Fruit fly (Drosophila melanogaster) whole organism, prepupa: Measurements from ENCODE around the gene CG43246.

Experiments
- Blimp-1 ChIP-seq: fragments of 200-800 bp; sonication (Bioruptor generic); optimal IDR thresholded peaks from 3 replicates; lab custom pipeline; 2017; ENCODE audit warnings: missing biosample characterization, missing genetic modification characterization, mild to moderate bottlenecking, moderate library complexity, missing genetic modification reagents
- CG10631 ChIP-seq: fragments of 200-800 bp; sonication (Bioruptor generic); optimal IDR thresholded peaks from 2 replicates; lab custom pipeline; 2016; ENCODE audit warnings: missing biosample characterization, missing genetic modification characterization
- CG11294 ChIP-seq: fragments of 200-800 bp; sonication (Bioruptor generic); IDR thresholded peaks from 2 replicates; pipeline ENCODE4 v1.3.6; 2022; ENCODE audit warnings: missing biosample characterization, missing genetic modification characterization
- CG11762 ChIP-seq: fragments of 200-800 bp; sonication (Bioruptor generic); optimal IDR thresholded peaks from 3 replicates; lab custom pipeline; 2016; ENCODE audit warnings: missing biosample characterization, missing genetic modification characterization; ENCODE audit not compliant: insufficient read depth
- CG11902 ChIP-seq: fragments of 200-800 bp; sonication (Bioruptor generic); optimal IDR thresholded peaks from 3 replicates; lab custom pipeline; 2016; ENCODE audit warnings: missing biosample characterization, missing genetic modification characterization
- CG15336 ChIP-seq: fragments of 200-800 bp; sonication (Bioruptor generic); IDR thresholded peaks from 2 replicates; pipeline ENCODE4 v1.3.6; 2022; ENCODE audit warnings: missing biosample characterization, missing genetic modification characterization
- CG3032 ChIP-seq: fragments of 200-800 bp; optimal IDR thresholded peaks from 2 replicates; lab custom pipeline; 2019; ENCODE audit warnings: missing biosample characterization, mild to moderate bottlenecking, missing genetic modification characterization, moderate library complexity
- CG32006 ChIP-seq: fragments of 200-800 bp; sonication (Bioruptor generic); optimal IDR thresholded peaks from 3 replicates; lab custom pipeline; 2017; ENCODE audit warnings: missing biosample characterization, mild to moderate bottlenecking, missing genetic modification characterization
- CG34406 ChIP-seq: fragments of 200-800 bp; sonication (Bioruptor generic); optimal IDR thresholded peaks from 3 replicates; lab custom pipeline; 2016; ENCODE audit warnings: missing biosample characterization, missing genetic modification characterization
- CG3919 ChIP-seq: fragments of 200-800 bp; sonication (Bioruptor generic); optimal IDR thresholded peaks from 3 replicates; lab custom pipeline; 2016; ENCODE audit warnings: missing biosample characterization, missing genetic modification characterization
- CG6163 ChIP-seq: fragments of 200-800 bp; sonication (Bioruptor generic); IDR thresholded peaks from 3 replicates; pipeline ENCODE4 v1.3.6; 2022; ENCODE audit warnings: missing biosample characterization, missing genetic modification characterization
- CG6792 ChIP-seq: fragments of 200-800 bp; sonication (Bioruptor generic); optimal IDR thresholded peaks from 3 replicates; lab custom pipeline; 2016; ENCODE audit warnings: missing biosample characterization, missing genetic modification characterization
- CG6854 ChIP-seq: fragments of 200-800 bp; sonication (Bioruptor generic); optimal IDR thresholded peaks from 2 replicates; lab custom pipeline; 2017; ENCODE audit warnings: missing biosample characterization, mild to moderate bottlenecking, missing genetic modification characterization
- CG8319 ChIP-seq: fragments of 200-800 bp; sonication (Bioruptor generic); optimal IDR thresholded peaks from 3 replicates; lab custom pipeline; 2016; ENCODE audit warnings: missing biosample characterization, missing genetic modification characterization
- CG8632 ChIP-seq: fragments of 200-800 bp; sonication (Bioruptor generic); optimal IDR thresholded peaks from 3 replicates; lab custom pipeline; 2016; ENCODE audit warnings: missing biosample characterization, missing genetic modification characterization
- Eip75B ChIP-seq: fragments of 200-800 bp; sonication (Bioruptor generic); optimal IDR thresholded peaks from 3 replicates; lab custom pipeline; 2016; ENCODE audit warnings: missing biosample characterization, missing genetic modification characterization
- Eip78C ChIP-seq: fragments of 200-800 bp; sonication (Bioruptor generic); peaks from one replicate; lab custom pipeline; 2016; ENCODE audit warnings: missing biosample characterization, missing genetic modification characterization
- Ets96B ChIP-seq: fragments of 200-800 bp; optimal IDR thresholded peaks from 2 replicates; lab custom pipeline; 2019; ENCODE audit warnings: missing biosample characterization, mild to moderate bottlenecking, missing genetic modification characterization, moderate library complexity
- Gug ChIP-seq: fragments of 200-800 bp; sonication (Bioruptor generic); IDR thresholded peaks from 2 replicates; pipeline ENCODE4 v1.3.6; 2022; ENCODE audit warnings: missing biosample characterization, missing genetic modification characterization
- Hr38 ChIP-seq: sonication (Bioruptor generic); optimal IDR thresholded peaks from 2 replicates; lab custom pipeline; 2016; ENCODE audit warnings: missing biosample characterization, missing genetic modification characterization
- Hr39 ChIP-seq: fragments of 200-800 bp; sonication (Bioruptor generic); optimal IDR thresholded peaks from 2 replicates; lab custom pipeline; 2016; ENCODE audit warnings: missing biosample characterization, missing genetic modification characterization
- Hr4 ChIP-seq: fragments of 200-800 bp; sonication (Bioruptor generic); optimal IDR thresholded peaks from 3 replicates; lab custom pipeline; 2016; ENCODE audit warnings: missing biosample characterization, missing genetic modification characterization
- OdsH ChIP-seq: fragments of 200-800 bp; sonication (Bioruptor generic); optimal IDR thresholded peaks from 3 replicates; lab custom pipeline; 2016; ENCODE audit warnings: missing biosample characterization, missing genetic modification characterization
- Smox ChIP-seq: fragments of 200-800 bp; sonication (Bioruptor generic); optimal IDR thresholded peaks from 3 replicates; lab custom pipeline; 2016; ENCODE audit warnings: missing biosample characterization, missing genetic modification characterization
- Sox102F ChIP-seq: fragments of 200-800 bp; sonication (Bioruptor generic); optimal IDR thresholded peaks from 2 replicates; lab custom pipeline; 2016; ENCODE audit warnings: missing biosample characterization, mild to moderate bottlenecking, missing genetic modification characterization
- Sox14 ChIP-seq: fragments of 200-800 bp; sonication (Bioruptor generic); optimal IDR thresholded peaks from 3 replicates; lab custom pipeline; 2016; ENCODE audit warnings: missing biosample characterization, missing genetic modification characterization
- Sox15 ChIP-seq: fragments of 200-800 bp; sonication (Bioruptor generic); optimal IDR thresholded peaks from 3 replicates; lab custom pipeline; 2016; ENCODE audit warnings: missing biosample characterization, missing genetic modification characterization
- achi ChIP-seq: fragments of 200-800 bp; sonication (Bioruptor generic); optimal IDR thresholded peaks from 3 replicates; lab custom pipeline; 2016; ENCODE audit warnings: missing biosample characterization, missing genetic modification characterization
- acj6 ChIP-seq: fragments of 200-800 bp; sonication (Bioruptor generic); optimal IDR thresholded peaks from 3 replicates; lab custom pipeline; 2016; ENCODE audit warnings: missing biosample characterization, missing genetic modification characterization
- dsx ChIP-seq: fragments of 200-800 bp; optimal IDR thresholded peaks from 3 replicates; lab custom pipeline; 2019; ENCODE audit warnings: missing biosample characterization, mild to moderate bottlenecking, missing genetic modification characterization, moderate library complexity; ENCODE audit not compliant: poor library complexity, severe bottlenecking
- eg ChIP-seq: fragments of 200-800 bp; sonication (Bioruptor generic); IDR thresholded peaks from 3 replicates; pipeline ENCODE4 v1.3.6; 2022; ENCODE audit warnings: missing biosample characterization, missing genetic modification characterization
- esn ChIP-seq: fragments of 200-800 bp; sonication (Bioruptor generic); optimal IDR thresholded peaks from 2 replicates; lab custom pipeline; 2016; ENCODE audit warnings: missing biosample characterization, mild to moderate bottlenecking, missing genetic modification characterization, moderate library complexity
- fkh ChIP-seq: fragments of 200-800 bp; sonication (Bioruptor generic); optimal IDR thresholded peaks from 3 replicates; lab custom pipeline; 2017; ENCODE audit warnings: missing biosample characterization, mild to moderate bottlenecking, missing genetic modification characterization, moderate library complexity
- lz ChIP-seq: fragments of 200-800 bp; sonication (Bioruptor generic); optimal IDR thresholded peaks from 3 replicates; lab custom pipeline; 2016; ENCODE audit warnings: missing biosample characterization, missing genetic modification characterization
- net ChIP-seq: fragments of 200-800 bp; sonication (Bioruptor generic); optimal IDR thresholded peaks from 3 replicates; lab custom pipeline; 2016; ENCODE audit warnings: missing biosample characterization, missing genetic modification characterization
- pdm3 ChIP-seq: fragments of 200-800 bp; sonication (Bioruptor generic); optimal IDR thresholded peaks from 3 replicates; lab custom pipeline; 2016; ENCODE audit warnings: missing biosample characterization, missing genetic modification characterization
- salr ChIP-seq, 2 experiments: fragments of 200-800 bp; sonication (Bioruptor generic); optimal IDR thresholded peaks; 3 replicates each; lab custom pipeline; 2016 to 2018; ENCODE audit warnings: missing biosample characterization in 2 of 2, missing genetic modification characterization in 2 of 2, mild to moderate bottlenecking in 1 of 2
- spab ChIP-seq: fragments of 200-800 bp; sonication (Bioruptor generic); optimal IDR thresholded peaks from 2 replicates; lab custom pipeline; 2017; ENCODE audit warnings: missing biosample characterization, mild to moderate bottlenecking, missing genetic modification characterization, missing genetic modification reagents
- ss ChIP-seq, 2 experiments: fragments of 200-800 bp; sonication (Bioruptor generic); optimal IDR thresholded peaks; 2 replicates in 1 of 2; 3 replicates in 1 of 2; lab custom pipeline; 2017 to 2018; ENCODE audit warnings: mild to moderate bottlenecking in 2 of 2, missing biosample characterization in 2 of 2, missing genetic modification characterization in 2 of 2, moderate library complexity in 1 of 2
- svp ChIP-seq: fragments of 200-800 bp; sonication (Bioruptor generic); peaks from one replicate; lab custom pipeline; 2016; ENCODE audit warnings: missing biosample characterization, missing genetic modification characterization
- topi ChIP-seq: fragments of 200-800 bp; sonication (Bioruptor generic); optimal IDR thresholded peaks from 3 replicates; lab custom pipeline; 2016; ENCODE audit warnings: missing biosample characterization, missing genetic modification characterization
- vri ChIP-seq: fragments of 200-800 bp; sonication (Bioruptor generic); optimal IDR thresholded peaks from 3 replicates; lab custom pipeline; 2016; ENCODE audit warnings: missing biosample characterization, mild to moderate bottlenecking, missing genetic modification characterization

Gene CG43246

dm6 chr3L:14536042-14536684, at the start of gene CG43246, which contains the start of gene bbg:
Gene CG43246, plus strand, starts transcription at chr3L:14536634.
Gene bbg, minus strand, starts transcription at chr3L:14536276.
- TF ChIP-seq CG8319 (GFP tag; lab: Kevin White, UChicago) (no peak), Hr4 (GFP tag; lab: Kevin White, UChicago) (no peak), eg (peak; percentile 30; the same call in 1 of the 3 replicates), esn (no peak), CG11902 (GFP tag; lab: Kevin White, UChicago) (no peak), CG8632 (no peak), CG15336 (peak; percentile 19; the same call in 1 of the 2 replicates), CG11762 (GFP tag; lab: Kevin White, UChicago) (no peak), CG6163 (GFP tag; lab: Robert Waterston, UW) (peak; percentile 10; the same call in 1 of the 3 replicates), OdsH (GFP tag; lab: Kevin White, UChicago) (no peak), CG6854 (GFP tag; lab: Kevin White, UChicago) (peak; percentile 19), Sox15 (GFP tag; lab: Kevin White, UChicago) (no peak), Eip78C (GFP tag; lab: Kevin White, UChicago) (peak; percentile 25), dsx (GFP tag; lab: Kevin White, UChicago) (peak; percentile 33), CG3919 (no peak), Sox102F (no peak), ss (GFP tag; optimal IDR thresholded peaks at IDR 0.05; lab: Kevin White, UChicago) (peak in 1 of 2 experiments; percentile 6), spab (GFP tag; lab: Kevin White, UChicago) (no peak), CG32006 (no peak)

- TF ChIP-seq svp = peak; percentile 57
- TF ChIP-seq CG3919 = peak; percentile 3
- TF ChIP-seq OdsH (GFP tag; lab: Kevin White, UChicago) = peak; percentile 0
- TF ChIP-seq CG8319 (GFP tag; lab: Kevin White, UChicago) = no peak
- no peak for TF ChIP-seq acj6
- TF ChIP-seq CG10631 = peak; percentile 47
- TF ChIP-seq dsx (GFP tag; lab: Kevin White, UChicago) = peak; percentile 91
- peak; percentile 6 for TF ChIP-seq Smox (GFP tag; lab: Kevin White, UChicago)
- peak; percentile 19 for TF ChIP-seq achi (GFP tag; lab: Kevin White, UChicago)
- no peak for TF ChIP-seq Hr39
- TF ChIP-seq Gug = no peak
- peak; percentile 5 for TF ChIP-seq pdm3 (GFP tag; lab: Kevin White, UChicago)
- TF ChIP-seq CG3032 (tag; lab: Kevin White, UChicago) = peak; percentile 2
- peak; percentile 1 for TF ChIP-seq esn
- TF ChIP-seq Eip78C (GFP tag; lab: Kevin White, UChicago) = peak; percentile 30
Observed at dm6 chr3L:14497479-14497878, 39.0 kb upstream of the CG43246 start.

DNA sequence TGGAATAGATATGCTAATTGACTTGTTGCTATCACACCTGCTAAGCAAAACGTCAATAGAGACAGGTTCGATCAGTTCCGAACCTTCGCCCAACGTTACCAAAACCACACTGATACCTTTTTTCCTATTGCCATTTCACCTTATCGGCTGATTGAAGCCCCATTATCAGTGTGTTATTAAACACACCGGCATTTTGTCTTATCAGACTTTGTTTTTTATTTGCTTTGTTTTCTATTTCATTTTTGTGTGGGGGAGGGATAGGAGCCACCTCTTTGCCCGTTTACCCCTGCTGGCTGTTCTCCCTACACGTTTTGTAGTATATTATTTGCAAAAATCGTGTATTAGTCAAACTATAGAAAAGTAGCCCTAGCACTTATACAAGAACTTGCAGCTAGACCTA, 26.5 kb upstream of the CG43246 start:
- peak; percentile 96 for TF ChIP-seq vri (GFP tag; lab: Kevin White, UChicago)
- TF ChIP-seq Sox14 (GFP tag; lab: Kevin White, UChicago) = peak; percentile 38
- TF ChIP-seq lz (GFP tag; lab: Kevin White, UChicago) = no peak
- TF ChIP-seq fkh (GFP tag; lab: Kevin White, UChicago) = peak; percentile 61
- TF ChIP-seq, all 60 proteins: peak for 3

DNA sequence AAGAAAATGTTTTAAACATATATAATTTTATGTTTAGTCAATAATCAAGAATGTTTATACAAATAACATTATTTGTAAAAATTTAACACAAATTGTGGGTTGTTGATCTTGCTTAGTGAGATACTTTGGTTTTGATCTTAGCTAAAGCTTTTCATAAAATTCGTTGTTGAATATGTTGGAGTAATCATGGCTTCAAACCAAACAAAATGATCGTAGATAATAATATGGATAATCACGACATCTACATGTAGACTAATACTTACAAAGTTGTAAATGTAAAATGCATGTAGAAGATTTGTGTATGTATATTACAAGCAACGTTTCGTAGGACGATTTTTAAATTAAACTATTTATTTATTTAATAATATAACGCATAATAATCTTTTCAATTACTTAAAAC, 23.1 kb upstream of the CG43246 start:
- TF ChIP-seq Eip78C (GFP tag; lab: Kevin White, UChicago) (peak; percentile 27), dsx (GFP tag; lab: Kevin White, UChicago) (peak; percentile 72), salr (GFP tag; optimal IDR thresholded peaks at IDR 0.05; lab: Kevin White, UChicago) (no peak)

- TF ChIP-seq Hr38 (GFP tag; lab: Kevin White, UChicago) (no peak), pdm3 (GFP tag; lab: Kevin White, UChicago) (no peak), topi (GFP tag; lab: Kevin White, UChicago) (no peak), Sox102F (peak; percentile 15), OdsH (GFP tag; lab: Kevin White, UChicago) (peak; percentile 4), CG34406 (GFP tag; lab: Kevin White, UChicago) (peak; percentile 2), Sox14 (GFP tag; lab: Kevin White, UChicago) (no peak), fkh (GFP tag; lab: Kevin White, UChicago) (no peak), CG6792 (GFP tag; lab: Kevin White, UChicago) (no peak), Ets96B (tag; lab: Kevin White, UChicago) (no peak), CG6163 (GFP tag; lab: Robert Waterston, UW) (no peak), CG3032 (tag; lab: Kevin White, UChicago) (no peak), spab (GFP tag; lab: Kevin White, UChicago) (no peak), net (GFP tag; lab: Kevin White, UChicago) (no peak), Blimp-1 (GFP tag; lab: Kevin White, UChicago) (no peak), CG8319 (GFP tag; lab: Kevin White, UChicago) (no peak), CG11294 (GFP tag; lab: Robert Waterston, UW) (no peak), Smox (GFP tag; lab: Kevin White, UChicago) (no peak), Eip75B (GFP tag; lab: Kevin White, UChicago) (no peak), lz (GFP tag; lab: Kevin White, UChicago) (no peak)
Observed at dm6 chr3L:14515690-14516089, 20.7 kb upstream of the CG43246 start.
